Worm (Caenorhabditis elegans) whole organism, L3 larva: ENCODE data around the gene col-153.

Experiments used
- ama-1 ChIP-seq: fragments of 150-350 bp; optimal IDR thresholded peaks from 2 replicates; lab custom pipeline; 2018
- ceh-82 ChIP-seq: fragments of 150-350 bp; optimal IDR thresholded peaks from 2 replicates; lab custom pipeline; 2014; ENCODE audit warnings: missing biosample characterization, missing genetic modification characterization
- egl-27 ChIP-seq: sonication (generic microtip); optimal IDR thresholded peaks from 4 replicates; lab custom pipeline; 2017; ENCODE audit warnings: missing biosample characterization, missing genetic modification reagents, missing genetic modification characterization
- egl-5 ChIP-seq: fragments of 150-350 bp; optimal IDR thresholded peaks from 2 replicates; lab custom pipeline; 2017; ENCODE audit warnings: missing biosample characterization, missing genetic modification reagents, missing genetic modification characterization, inconsistent platforms
- elt-3 ChIP-seq, 3 experiments: fragments of 150-350 bp in 1 of 3; sonication (generic microtip) in 2 of 3; optimal IDR thresholded peaks; 2 replicates in 2 of 3; 4 replicates in 1 of 3; lab custom pipeline; 2014 to 2017; ENCODE audit warnings: missing biosample characterization in 3 of 3, missing genetic modification characterization in 3 of 3
- fos-1 ChIP-seq: fragments of 150-350 bp; optimal IDR thresholded peaks from 2 replicates; lab custom pipeline; 2014; ENCODE audit warnings: missing biosample characterization, missing genetic modification characterization
- nhr-23 ChIP-seq: fragments of 150-350 bp; optimal IDR thresholded peaks from 2 replicates; lab custom pipeline; 2014; ENCODE audit warnings: missing biosample characterization, missing genetic modification reagents, missing genetic modification characterization
- nhr-25 ChIP-seq: sonication (generic microtip); optimal IDR thresholded peaks from 2 replicates; lab custom pipeline; 2017; ENCODE audit warnings: missing biosample characterization, missing genetic modification characterization
- nhr-28 ChIP-seq: fragments of 150-350 bp; optimal IDR thresholded peaks from 2 replicates; lab custom pipeline; 2014; ENCODE audit warnings: missing biosample characterization, missing genetic modification characterization
- pqm-1 ChIP-seq: fragments of 150-350 bp; optimal IDR thresholded peaks from 2 replicates; lab custom pipeline; 2017; ENCODE audit warnings: missing biosample characterization, missing genetic modification characterization, inconsistent platforms
- sea-2 ChIP-seq: fragments of 150-350 bp; sonication (generic microtip); optimal IDR thresholded peaks from 4 replicates; lab custom pipeline; 2014; ENCODE audit warnings: missing biosample characterization, missing genetic modification reagents, missing genetic modification characterization
- zag-1 ChIP-seq: fragments of 150-350 bp; optimal IDR thresholded peaks from 2 replicates; lab custom pipeline; 2014; ENCODE audit warnings: missing biosample characterization, missing genetic modification characterization

ce11 chrV:10918373-10918772 is 31.2 kb upstream of the col-153 start, which contains the start of gene F58B4.2:
- no peak for TF ChIP-seq nhr-23
- TF ChIP-seq egl-27 (tag; lab: Kevin White, UChicago): no peak
- TF ChIP-seq nhr-28 (tag; lab: Kevin White, UChicago): no peak
- TF ChIP-seq fos-1: no peak
- no peak for TF ChIP-seq nhr-25 (tag; lab: Kevin White, UChicago)
- no peak for TF ChIP-seq pqm-1 (tag; lab: Kevin White, UChicago)
- TF ChIP-seq elt-3 (tag; optimal IDR thresholded peaks at IDR 0.05; lab: Kevin White, UChicago): no peak
- TF ChIP-seq sea-2 (GFP tag; lab: Kevin White, UChicago): no peak
- no peak for TF ChIP-seq ceh-82
- no peak for TF ChIP-seq egl-5 (tag; lab: Kevin White, UChicago)
- no peak for TF ChIP-seq ama-1 (lab: Kevin White, UChicago)
- no peak for TF ChIP-seq zag-1 (tag; lab: Kevin White, UChicago)
